Worm (Caenorhabditis elegans) whole organism, L4 larva: ENCODE measurements around the gene ugt-38.
A peak's percentile ranks its signal among the peaks of the same experiment; 100 is the strongest.

ENCODE experiments used
- D1046.2 ChIP-seq: fragments of 200-800 bp; sonication (Bioruptor generic); IDR thresholded peaks from 2 replicates; pipeline ENCODE4 v1.3.6; 2022; ENCODE audit warnings: missing genetic modification characterization, missing compliant biosample characterization
- F37D6.2 ChIP-seq: sonication (generic microtip); optimal IDR thresholded peaks from 2 replicates; lab custom pipeline; 2016; ENCODE audit warnings: mild to moderate bottlenecking, missing genetic modification characterization, missing compliant biosample characterization
- Y75B8A.6 ChIP-seq: fragments of 200-800 bp; sonication (Bioruptor generic); IDR thresholded peaks from 2 replicates; pipeline ENCODE4 v1.3.6; 2022; ENCODE audit warnings: missing genetic modification reagents, missing genetic modification characterization, missing compliant biosample characterization
- ZK337.2 ChIP-seq: fragments of 200-800 bp; sonication (Bioruptor generic); IDR thresholded peaks from 2 replicates; pipeline ENCODE4 v1.3.6; 2022; ENCODE audit warnings: missing genetic modification reagents, missing genetic modification characterization, missing compliant biosample characterization
- ZK546.5 ChIP-seq, 2 experiments: sonication (generic microtip); optimal IDR thresholded peaks; 2 replicates each; lab custom pipeline; 2017; ENCODE audit warnings: missing biosample characterization in 2 of 2, missing genetic modification characterization in 2 of 2
- aha-1 ChIP-seq: fragments of 150-350 bp; peaks from one replicate; lab custom pipeline; 2014; ENCODE audit warnings: missing biosample characterization, missing genetic modification characterization
- ceh-28 ChIP-seq: fragments of 150-350 bp; optimal IDR thresholded peaks from 2 replicates; lab custom pipeline; 2014; ENCODE audit warnings: missing biosample characterization, missing genetic modification reagents, missing genetic modification characterization
- ceh-32 ChIP-seq: sonication (generic microtip); optimal IDR thresholded peaks from 2 replicates; lab custom pipeline; 2016; ENCODE audit warnings: mild to moderate bottlenecking, missing genetic modification characterization, missing compliant biosample characterization; ENCODE audit not compliant: poor library complexity
- cey-2 ChIP-seq: sonication (generic microtip); optimal IDR thresholded peaks from 3 replicates; lab custom pipeline; 2017; ENCODE audit warnings: missing genetic modification characterization, mild to moderate bottlenecking, missing compliant biosample characterization, antibody characterized with exemption, borderline replicate concordance; ENCODE audit not compliant: insufficient read depth
- ctbp-1 ChIP-seq: fragments of 200-800 bp; sonication (Bioruptor generic); IDR thresholded peaks from 2 replicates; pipeline ENCODE4 v1.3.6; 2022; ENCODE audit warnings: missing genetic modification reagents, missing genetic modification characterization, missing compliant biosample characterization
- daf-16 ChIP-seq, 3 experiments: sonication (generic microtip); optimal IDR thresholded peaks; 2 replicates each; lab custom pipeline; 2016 to 2017; ENCODE audit warnings: missing genetic modification characterization in 3 of 3, missing genetic modification reagents in 3 of 3, mild to moderate bottlenecking in 2 of 3, missing compliant biosample characterization in 2 of 3, missing biosample characterization in 1 of 3, moderate library complexity in 1 of 3
- daf-8 ChIP-seq: fragments of 200-800 bp; sonication (Bioruptor generic); IDR thresholded peaks from 2 replicates; pipeline ENCODE4 v1.3.6; 2022; ENCODE audit warnings: missing genetic modification characterization, missing compliant biosample characterization
- dmd-6 ChIP-seq: fragments of 200-800 bp; sonication (Bioruptor generic); IDR thresholded peaks from 2 replicates; pipeline ENCODE4 v1.3.6; 2022; ENCODE audit warnings: missing genetic modification reagents, missing genetic modification characterization, missing compliant biosample characterization
- dmd-8 ChIP-seq: fragments of 200-800 bp; sonication (Bioruptor generic); IDR thresholded peaks from 2 replicates; pipeline ENCODE4 v1.3.6; 2022; ENCODE audit warnings: missing genetic modification characterization, missing compliant biosample characterization
- duxl-1 ChIP-seq: sonication (generic microtip); optimal IDR thresholded peaks from 2 replicates; lab custom pipeline; 2016; ENCODE audit warnings: mild to moderate bottlenecking, missing genetic modification characterization, moderate library complexity, missing compliant biosample characterization; ENCODE audit not compliant: poor library complexity
- dve-1 ChIP-seq: sonication (generic microtip); optimal IDR thresholded peaks from 2 replicates; lab custom pipeline; 2017; ENCODE audit warnings: antibody characterized with exemption, mild to moderate bottlenecking, missing genetic modification characterization, missing compliant biosample characterization; ENCODE audit not compliant: insufficient read depth
- gei-8 ChIP-seq: fragments of 200-800 bp; sonication (Bioruptor generic); optimal IDR thresholded peaks from 2 replicates; lab custom pipeline; 2018; ENCODE audit warnings: mild to moderate bottlenecking, missing genetic modification characterization, missing compliant biosample characterization
- hif-1 ChIP-seq, 2 experiments: sonication (generic microtip); optimal IDR thresholded peaks; 2 replicates each; lab custom pipeline; 2016 to 2017; ENCODE audit warnings: missing compliant biosample characterization in 2 of 2, missing genetic modification characterization in 2 of 2, missing genetic modification reagents in 2 of 2, missing genotype in 2 of 2, mild to moderate bottlenecking in 1 of 2
- hlh-11 ChIP-seq: fragments of 200-800 bp; sonication (Bioruptor generic); optimal IDR thresholded peaks from 2 replicates; lab custom pipeline; 2018; ENCODE audit warnings: mild to moderate bottlenecking, missing genetic modification characterization, missing compliant biosample characterization
- hmg-1.1 ChIP-seq: fragments of 200-800 bp; sonication (Bioruptor generic); IDR thresholded peaks from 2 replicates; pipeline ENCODE4 v1.3.6; 2022; ENCODE audit warnings: missing genetic modification reagents, missing genetic modification characterization, missing compliant biosample characterization
- lin-13 ChIP-seq: fragments of 150-350 bp; optimal IDR thresholded peaks from 2 replicates; lab custom pipeline; 2014; ENCODE audit warnings: missing biosample characterization, missing genetic modification reagents, missing genetic modification characterization
- lir-3 ChIP-seq: sonication (generic microtip); optimal IDR thresholded peaks from 2 replicates; lab custom pipeline; 2016; ENCODE audit warnings: mild to moderate bottlenecking, missing genetic modification characterization, missing compliant biosample characterization
- madf-9 ChIP-seq: fragments of 200-800 bp; sonication (Bioruptor generic); conservative IDR thresholded peaks from 2 replicates; pipeline ENCODE4 v1.3.6; 2022; ENCODE audit warnings: missing genetic modification reagents, missing genetic modification characterization, missing compliant biosample characterization
- nhr-102 ChIP-seq: sonication (generic microtip); optimal IDR thresholded peaks from 2 replicates; lab custom pipeline; 2016; ENCODE audit warnings: mild to moderate bottlenecking, missing genetic modification characterization, moderate library complexity, missing compliant biosample characterization
- nhr-11 ChIP-seq: fragments of 150-350 bp; optimal IDR thresholded peaks from 2 replicates; lab custom pipeline; 2014; ENCODE audit warnings: missing biosample characterization, missing genetic modification characterization
- nhr-28 ChIP-seq: fragments of 150-350 bp; optimal IDR thresholded peaks from 2 replicates; lab custom pipeline; 2014; ENCODE audit warnings: missing biosample characterization, missing genetic modification characterization
- nhr-42 ChIP-seq: fragments of 200-800 bp; sonication (Bioruptor generic); IDR thresholded peaks from 2 replicates; pipeline ENCODE4 v1.3.6; 2022; ENCODE audit warnings: missing genetic modification characterization, missing compliant biosample characterization
- nhr-48 ChIP-seq: sonication (generic microtip); optimal IDR thresholded peaks from 2 replicates; lab custom pipeline; 2016; ENCODE audit warnings: mild to moderate bottlenecking, missing genetic modification characterization, missing compliant biosample characterization
- nhr-6 ChIP-seq: fragments of 150-350 bp; optimal IDR thresholded peaks from 2 replicates; lab custom pipeline; 2014; ENCODE audit warnings: missing biosample characterization, missing genetic modification characterization
- nhr-77 ChIP-seq: fragments of 150-350 bp; optimal IDR thresholded peaks from 2 replicates; lab custom pipeline; 2014; ENCODE audit warnings: missing biosample characterization, missing genetic modification characterization
- pha-4 ChIP-seq, 2 experiments: fragments of 150-350 bp in 1 of 2; fragments of 200-800 bp in 1 of 2; sonication (Bioruptor generic) in 1 of 2; IDR thresholded peaks in 1 of 2; optimal IDR thresholded peaks in 1 of 2; 2 replicates each; pipeline versions ENCODE4 v1.3.6 to Lab custom; 2014 to 2022; ENCODE audit warnings: missing genetic modification characterization in 2 of 2, missing genetic modification reagents in 2 of 2, missing biosample characterization in 1 of 2, missing compliant biosample characterization in 1 of 2
- php-3 ChIP-seq: fragments of 200-800 bp; sonication (Bioruptor generic); IDR thresholded peaks from 2 replicates; pipeline ENCODE4 v1.3.6; 2022; ENCODE audit warnings: missing genetic modification reagents, missing genetic modification characterization, missing compliant biosample characterization
- pqm-1 ChIP-seq: sonication (generic microtip); optimal IDR thresholded peaks from 2 replicates; lab custom pipeline; 2017; ENCODE audit warnings: missing biosample characterization, missing genetic modification characterization
- skn-1 ChIP-seq: fragments of 150-350 bp; optimal IDR thresholded peaks from 2 replicates; lab custom pipeline; 2014; ENCODE audit warnings: missing biosample characterization, missing genetic modification characterization
- spr-3 ChIP-seq: fragments of 200-800 bp; sonication (Bioruptor generic); optimal IDR thresholded peaks from 2 replicates; lab custom pipeline; 2018; ENCODE audit warnings: mild to moderate bottlenecking, missing genetic modification characterization, missing compliant biosample characterization
- unc-39 ChIP-seq: sonication (generic microtip); optimal IDR thresholded peaks from 2 replicates; lab custom pipeline; 2017; ENCODE audit warnings: missing biosample characterization, missing genetic modification characterization
- unc-62 ChIP-seq, 3 experiments: fragments of 150-350 bp in 1 of 3; sonication (generic microtip); optimal IDR thresholded peaks in 2 of 3; peaks in 1 of 3; 1 replicate in 1 of 3; 2 replicates in 2 of 3; lab custom pipeline; 2014 to 2017; ENCODE audit warnings: missing biosample characterization in 3 of 3, missing genetic modification characterization in 3 of 3, missing genetic modification reagents in 3 of 3, missing genotype in 1 of 3
- vab-7 ChIP-seq: fragments of 200-800 bp; sonication (Bioruptor generic); IDR thresholded peaks from 2 replicates; pipeline ENCODE4 v1.3.6; 2022; ENCODE audit warnings: missing genetic modification reagents, missing genetic modification characterization, missing compliant biosample characterization
- ztf-11 ChIP-seq: fragments of 150-350 bp; optimal IDR thresholded peaks from 2 replicates; lab custom pipeline; 2014; ENCODE audit warnings: missing biosample characterization, missing genetic modification characterization

Gene ugt-38

ce11 chrV:7157089-7157488 is 9.8 kb upstream of the ugt-38 start, which contains the start of gene ugt-39 (continued):
- TF ChIP-seq nhr-42 (GFP tag; lab: Robert Waterston, UW) (no peak), nhr-6 (tag; lab: Kevin White, UChicago) (no peak), Y75B8A.6 (GFP tag; lab: Robert Waterston, UW) (no peak), dmd-8 (no peak), php-3 (GFP tag; lab: Robert Waterston, UW) (0 out of 2 replicates have a peak, but pooled peaks have one; percentile 47), lin-13 (GFP tag; lab: Kevin White, UChicago) (no peak), nhr-102 (tag; lab: Kevin White, UChicago) (peak; percentile 68), ctbp-1 (GFP tag; lab: Robert Waterston, UW) (no peak), pha-4 (GFP tag; IDR thresholded peaks at IDR 0.05; lab: Robert Waterston, UW) (no peak), pha-4 (tag; optimal IDR thresholded peaks at IDR 0.05; lab: Kevin White, UChicago) (no peak), unc-39 (no peak), D1046.2 (GFP tag; lab: Robert Waterston, UW) (no peak), hif-1 (tag; optimal IDR thresholded peaks at IDR 0.05; lab: Kevin White, UChicago) (no peak), spr-3 (GFP tag; lab: Kevin White, UChicago) (no peak), daf-8 (GFP tag; lab: Robert Waterston, UW) (no peak), cey-2 (tag; lab: Kevin White, UChicago) (no peak), hmg-1.1 (GFP tag; lab: Robert Waterston, UW) (no peak), ZK337.2 (GFP tag; lab: Robert Waterston, UW) (no peak), ZK546.5 (tag; optimal IDR thresholded peaks at IDR 0.05; lab: Kevin White, UChicago) (no peak)

ce11 chrV:7156079-7156478 is 8.8 kb upstream of the ugt-38 start, which contains the start of gene F10D2.10:
F10D2.10 (minus strand) TSS chrV:7156179.
- TF ChIP-seq aha-1 (tag; lab: Kevin White, UChicago) (peak; percentile 68), unc-62 (GFP tag; optimal IDR thresholded peaks at IDR 0.05 in 1 of 2; lab: Kevin White, UChicago) (no peak), unc-62 (tag; optimal IDR thresholded peaks at IDR 0.05; lab: Kevin White, UChicago) (no peak), nhr-77 (no peak), lin-13 (GFP tag; lab: Kevin White, UChicago) (no peak)

ce11 chrV:7153046-7153445 is 5.8 kb upstream of the ugt-38 start, which contains the start of gene fat-7:
fat-7 (minus strand) TSS chrV:7153146.
- no peak for TF ChIP-seq cey-2 (tag; lab: Kevin White, UChicago)

- peak; percentile 26 for TF ChIP-seq nhr-77
- TF ChIP-seq daf-16 (GFP tag; optimal IDR thresholded peaks at IDR 0.05; lab: Kevin White, UChicago) = no peak
- TF ChIP-seq daf-16 (tag; optimal IDR thresholded peaks at IDR 0.05; lab: Kevin White, UChicago) = peak; percentile 83
- peak; percentile 85 for TF ChIP-seq dmd-6 (GFP tag; lab: Robert Waterston, UW)
- TF ChIP-seq nhr-48 (tag; lab: Kevin White, UChicago) = peak; percentile 36
- TF ChIP-seq nhr-102 (tag; lab: Kevin White, UChicago) = peak; percentile 52
- TF ChIP-seq skn-1 (tag; lab: Kevin White, UChicago) = no peak
- TF ChIP-seq dve-1 = peak; percentile 69
- TF ChIP-seq pqm-1 (tag; lab: Kevin White, UChicago) = peak; percentile 62
- no peak for TF ChIP-seq duxl-1 (tag; lab: Kevin White, UChicago)
- TF ChIP-seq nhr-28 (tag; lab: Kevin White, UChicago) = peak; percentile 99
These were observed 3.3 kb upstream of the ugt-38 start, which contains the start of gene F10D2.8 for ce11 chrV:7150570-7150969. F10D2.8 (minus strand) TSS chrV:7150714.

DNA sequence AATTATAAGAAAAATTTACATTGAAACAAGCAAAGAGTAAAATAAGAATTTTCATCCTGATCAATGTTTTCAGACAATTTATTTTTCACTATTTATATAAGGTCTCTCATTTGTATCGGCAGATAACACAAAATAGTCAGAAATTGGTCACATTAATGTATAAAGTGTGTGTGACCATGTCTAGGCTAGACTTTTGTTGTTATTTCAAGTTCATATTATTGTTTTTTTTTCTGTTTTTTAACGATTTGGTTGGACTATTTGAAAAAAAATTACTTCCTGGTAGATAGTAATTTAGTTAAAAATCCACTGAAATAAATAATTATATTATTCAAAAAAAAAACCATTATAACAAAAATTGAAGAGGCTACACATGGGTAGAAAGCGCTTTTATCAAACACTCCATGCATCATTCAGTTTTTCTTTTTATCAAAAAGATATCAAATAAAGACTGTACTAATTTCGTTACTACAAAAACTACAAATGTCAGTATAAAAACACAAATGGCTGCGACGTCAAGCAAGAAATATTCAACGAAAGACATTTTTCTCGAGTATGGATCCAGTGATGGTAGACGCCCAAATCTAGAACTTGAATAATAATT is 1.9 kb downstream of the ugt-38 start, which contains the start of gene ugt-37:
Gene ugt-37, minus strand, starts transcription at position 69 of the 601 bp plus-strand sequence.
- TF ChIP-seq ceh-32 (tag; lab: Kevin White, UChicago) (no peak), nhr-77 (no peak), ZK337.2 (GFP tag; lab: Robert Waterston, UW) (no peak), nhr-102 (tag; lab: Kevin White, UChicago) (peak; percentile 92), php-3 (GFP tag; lab: Robert Waterston, UW) (no peak), lir-3 (no peak), ztf-11 (tag; lab: Kevin White, UChicago) (no peak), gei-8 (GFP tag; lab: Kevin White, UChicago) (no peak), nhr-28 (tag; lab: Kevin White, UChicago) (peak; percentile 89), hlh-11 (tag; lab: Kevin White, UChicago) (no peak), nhr-11 (tag; lab: Kevin White, UChicago) (no peak), F37D6.2 (tag; lab: Kevin White, UChicago) (no peak), aha-1 (tag; lab: Kevin White, UChicago) (peak; percentile 34), madf-9 (GFP tag; lab: Robert Waterston, UW) (no peak), ceh-28 (tag; lab: Kevin White, UChicago) (no peak), vab-7 (GFP tag; lab: Robert Waterston, UW) (no peak)
